Worm (Caenorhabditis elegans) whole organism, L1 larva: Measurements from ENCODE around the gene F13H6.5.

Experiments used
- aly-2 ChIP-seq: fragments of 150-350 bp; optimal IDR thresholded peaks from 2 replicates; lab custom pipeline; 2014; ENCODE audit warnings: missing biosample characterization, missing genetic modification characterization
- pqm-1 ChIP-seq: sonication (generic microtip); optimal IDR thresholded peaks from 3 replicates; lab custom pipeline; 2017; ENCODE audit warnings: missing biosample characterization, missing genetic modification characterization

DNA sequence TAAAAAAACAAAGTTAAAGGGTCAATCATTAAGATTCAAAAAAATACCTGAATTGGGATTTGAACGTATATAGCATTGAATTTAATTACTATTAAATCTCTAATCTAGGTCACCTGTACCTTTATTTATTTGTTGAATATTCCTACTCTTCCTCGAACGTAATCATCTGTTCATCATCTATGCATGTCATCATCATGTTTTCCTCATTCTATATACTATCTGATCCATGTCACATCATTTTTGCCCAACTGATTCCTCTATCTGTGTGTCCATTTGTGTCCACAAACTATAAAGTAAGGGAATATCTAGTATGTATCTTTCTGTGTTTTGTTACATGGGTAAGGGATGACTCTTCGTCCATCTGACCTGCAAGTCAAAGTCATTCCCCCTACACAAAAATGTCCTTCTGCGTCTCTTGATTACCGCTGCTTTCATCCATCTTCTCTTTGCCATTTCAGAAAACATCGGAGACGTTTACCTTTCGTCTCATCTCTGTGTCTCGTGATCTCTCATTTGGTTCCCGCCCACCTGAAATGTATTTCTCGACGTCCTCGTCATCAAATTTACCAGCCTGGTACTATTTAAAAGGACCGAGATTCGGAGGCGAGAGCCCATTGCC is 51.9 kb downstream of the F13H6.5 start:
- no peak for TF ChIP-seq aly-2 (tag; lab: Kevin White, UChicago)
- no peak for TF ChIP-seq pqm-1 (tag; lab: Kevin White, UChicago)
